Fruit fly (Drosophila melanogaster) whole organism, prepupa: ENCODE data around the gene Alh.

Source experiments
- Blimp-1 ChIP-seq: fragments of 200-800 bp; sonication (Bioruptor generic); optimal IDR thresholded peaks from 3 replicates; lab custom pipeline; 2017; ENCODE audit warnings: missing biosample characterization, missing genetic modification characterization, mild to moderate bottlenecking, moderate library complexity, missing genetic modification reagents
- CG10669 ChIP-seq: fragments of 200-800 bp; sonication (Bioruptor generic); optimal IDR thresholded peaks from 3 replicates; lab custom pipeline; 2018; ENCODE audit warnings: missing biosample characterization, mild to moderate bottlenecking, missing genetic modification characterization, moderate library complexity
- CG11294 ChIP-seq: fragments of 200-800 bp; sonication (Bioruptor generic); IDR thresholded peaks from 2 replicates; pipeline ENCODE4 v1.3.6; 2022; ENCODE audit warnings: missing biosample characterization, missing genetic modification characterization
- CG11762 ChIP-seq: fragments of 200-800 bp; sonication (Bioruptor generic); optimal IDR thresholded peaks from 3 replicates; lab custom pipeline; 2016; ENCODE audit warnings: missing biosample characterization, missing genetic modification characterization; ENCODE audit not compliant: insufficient read depth
- CG11902 ChIP-seq: fragments of 200-800 bp; sonication (Bioruptor generic); optimal IDR thresholded peaks from 3 replicates; lab custom pipeline; 2016; ENCODE audit warnings: missing biosample characterization, missing genetic modification characterization
- CG1621 ChIP-seq: fragments of 200-800 bp; sonication (Bioruptor generic); optimal IDR thresholded peaks from 3 replicates; lab custom pipeline; 2018; ENCODE audit warnings: missing biosample characterization, mild to moderate bottlenecking, missing genetic modification characterization
- CG16779 ChIP-seq: fragments of 200-800 bp; sonication (Bioruptor generic); optimal IDR thresholded peaks from 3 replicates; lab custom pipeline; 2017; ENCODE audit warnings: missing biosample characterization, mild to moderate bottlenecking, missing genetic modification characterization
- CG3032 ChIP-seq: fragments of 200-800 bp; optimal IDR thresholded peaks from 2 replicates; lab custom pipeline; 2019; ENCODE audit warnings: missing biosample characterization, mild to moderate bottlenecking, missing genetic modification characterization, moderate library complexity
- CG4318 ChIP-seq: fragments of 200-800 bp; sonication (Bioruptor generic); optimal IDR thresholded peaks from 3 replicates; lab custom pipeline; 2017; ENCODE audit warnings: missing biosample characterization, mild to moderate bottlenecking, missing genetic modification characterization
- CG6276 ChIP-seq: fragments of 200-800 bp; sonication (Bioruptor generic); optimal IDR thresholded peaks from 2 replicates; lab custom pipeline; 2017; ENCODE audit warnings: missing biosample characterization, mild to moderate bottlenecking, missing genetic modification characterization
- CG6808 ChIP-seq: fragments of 200-800 bp; sonication (Bioruptor generic); optimal IDR thresholded peaks from 3 replicates; lab custom pipeline; 2017; ENCODE audit warnings: missing biosample characterization, missing genetic modification characterization, mild to moderate bottlenecking, moderate library complexity, missing genetic modification reagents
- CG6854 ChIP-seq: fragments of 200-800 bp; sonication (Bioruptor generic); optimal IDR thresholded peaks from 2 replicates; lab custom pipeline; 2017; ENCODE audit warnings: missing biosample characterization, mild to moderate bottlenecking, missing genetic modification characterization
- CG7368 ChIP-seq: fragments of 200-800 bp; sonication (Bioruptor generic); optimal IDR thresholded peaks from 3 replicates; lab custom pipeline; 2016; ENCODE audit warnings: missing biosample characterization, missing genetic modification characterization
- CG9139 ChIP-seq: fragments of 200-800 bp; sonication (Bioruptor generic); optimal IDR thresholded peaks from 3 replicates; lab custom pipeline; 2017; ENCODE audit warnings: missing biosample characterization, mild to moderate bottlenecking, missing genetic modification characterization
- Eip78C ChIP-seq: fragments of 200-800 bp; sonication (Bioruptor generic); peaks from one replicate; lab custom pipeline; 2016; ENCODE audit warnings: missing biosample characterization, missing genetic modification characterization
- Ets21C ChIP-seq: fragments of 200-800 bp; sonication (Bioruptor generic); optimal IDR thresholded peaks from 3 replicates; lab custom pipeline; 2016; ENCODE audit warnings: missing biosample characterization, missing genetic modification characterization
- Ets96B ChIP-seq: fragments of 200-800 bp; optimal IDR thresholded peaks from 2 replicates; lab custom pipeline; 2019; ENCODE audit warnings: missing biosample characterization, mild to moderate bottlenecking, missing genetic modification characterization, moderate library complexity
- Gug ChIP-seq: fragments of 200-800 bp; sonication (Bioruptor generic); IDR thresholded peaks from 2 replicates; pipeline ENCODE4 v1.3.6; 2022; ENCODE audit warnings: missing biosample characterization, missing genetic modification characterization
- Hr38 ChIP-seq: sonication (Bioruptor generic); optimal IDR thresholded peaks from 2 replicates; lab custom pipeline; 2016; ENCODE audit warnings: missing biosample characterization, missing genetic modification characterization
- Hr39 ChIP-seq: fragments of 200-800 bp; sonication (Bioruptor generic); optimal IDR thresholded peaks from 2 replicates; lab custom pipeline; 2016; ENCODE audit warnings: missing biosample characterization, missing genetic modification characterization
- Hr4 ChIP-seq: fragments of 200-800 bp; sonication (Bioruptor generic); optimal IDR thresholded peaks from 3 replicates; lab custom pipeline; 2016; ENCODE audit warnings: missing biosample characterization, missing genetic modification characterization
- Lpt ChIP-seq: fragments of 200-800 bp; sonication (Bioruptor generic); optimal IDR thresholded peaks from 3 replicates; lab custom pipeline; 2016; ENCODE audit warnings: missing biosample characterization, missing genetic modification characterization
- Met ChIP-seq: fragments of 200-800 bp; sonication (Bioruptor generic); optimal IDR thresholded peaks from 3 replicates; lab custom pipeline; 2016; ENCODE audit warnings: missing biosample characterization, missing genetic modification characterization
- OdsH ChIP-seq: fragments of 200-800 bp; sonication (Bioruptor generic); optimal IDR thresholded peaks from 3 replicates; lab custom pipeline; 2016; ENCODE audit warnings: missing biosample characterization, missing genetic modification characterization
- Smox ChIP-seq: fragments of 200-800 bp; sonication (Bioruptor generic); optimal IDR thresholded peaks from 3 replicates; lab custom pipeline; 2016; ENCODE audit warnings: missing biosample characterization, missing genetic modification characterization
- Sox102F ChIP-seq: fragments of 200-800 bp; sonication (Bioruptor generic); optimal IDR thresholded peaks from 2 replicates; lab custom pipeline; 2016; ENCODE audit warnings: missing biosample characterization, mild to moderate bottlenecking, missing genetic modification characterization
- Sox14 ChIP-seq: fragments of 200-800 bp; sonication (Bioruptor generic); optimal IDR thresholded peaks from 3 replicates; lab custom pipeline; 2016; ENCODE audit warnings: missing biosample characterization, missing genetic modification characterization
- Sox15 ChIP-seq: fragments of 200-800 bp; sonication (Bioruptor generic); optimal IDR thresholded peaks from 3 replicates; lab custom pipeline; 2016; ENCODE audit warnings: missing biosample characterization, missing genetic modification characterization
- achi ChIP-seq: fragments of 200-800 bp; sonication (Bioruptor generic); optimal IDR thresholded peaks from 3 replicates; lab custom pipeline; 2016; ENCODE audit warnings: missing biosample characterization, missing genetic modification characterization
- cyc ChIP-seq: fragments of 200-800 bp; sonication (Bioruptor generic); optimal IDR thresholded peaks from 3 replicates; lab custom pipeline; 2016; ENCODE audit warnings: missing biosample characterization, missing genetic modification characterization
- dac ChIP-seq: fragments of 200-800 bp; sonication (Bioruptor generic); optimal IDR thresholded peaks from 2 replicates; lab custom pipeline; 2017; ENCODE audit warnings: missing biosample characterization, mild to moderate bottlenecking, missing genetic modification characterization
- dsx ChIP-seq: fragments of 200-800 bp; optimal IDR thresholded peaks from 3 replicates; lab custom pipeline; 2019; ENCODE audit warnings: missing biosample characterization, mild to moderate bottlenecking, missing genetic modification characterization, moderate library complexity; ENCODE audit not compliant: poor library complexity, severe bottlenecking
- eg ChIP-seq: fragments of 200-800 bp; sonication (Bioruptor generic); IDR thresholded peaks from 3 replicates; pipeline ENCODE4 v1.3.6; 2022; ENCODE audit warnings: missing biosample characterization, missing genetic modification characterization
- esn ChIP-seq: fragments of 200-800 bp; sonication (Bioruptor generic); optimal IDR thresholded peaks from 2 replicates; lab custom pipeline; 2016; ENCODE audit warnings: missing biosample characterization, mild to moderate bottlenecking, missing genetic modification characterization, moderate library complexity
- fd59A ChIP-seq: fragments of 200-800 bp; sonication (Bioruptor generic); optimal IDR thresholded peaks from 2 replicates; lab custom pipeline; 2017; ENCODE audit warnings: missing biosample characterization, mild to moderate bottlenecking, missing genetic modification characterization, missing genetic modification reagents
- fkh ChIP-seq: fragments of 200-800 bp; sonication (Bioruptor generic); optimal IDR thresholded peaks from 3 replicates; lab custom pipeline; 2017; ENCODE audit warnings: missing biosample characterization, mild to moderate bottlenecking, missing genetic modification characterization, moderate library complexity
- lz ChIP-seq: fragments of 200-800 bp; sonication (Bioruptor generic); optimal IDR thresholded peaks from 3 replicates; lab custom pipeline; 2016; ENCODE audit warnings: missing biosample characterization, missing genetic modification characterization
- net ChIP-seq: fragments of 200-800 bp; sonication (Bioruptor generic); optimal IDR thresholded peaks from 3 replicates; lab custom pipeline; 2016; ENCODE audit warnings: missing biosample characterization, missing genetic modification characterization
- pdm3 ChIP-seq: fragments of 200-800 bp; sonication (Bioruptor generic); optimal IDR thresholded peaks from 3 replicates; lab custom pipeline; 2016; ENCODE audit warnings: missing biosample characterization, missing genetic modification characterization
- salr ChIP-seq, 2 experiments: fragments of 200-800 bp; sonication (Bioruptor generic); optimal IDR thresholded peaks; 3 replicates each; lab custom pipeline; 2016 to 2018; ENCODE audit warnings: missing biosample characterization in 2 of 2, missing genetic modification characterization in 2 of 2, mild to moderate bottlenecking in 1 of 2
- spab ChIP-seq: fragments of 200-800 bp; sonication (Bioruptor generic); optimal IDR thresholded peaks from 2 replicates; lab custom pipeline; 2017; ENCODE audit warnings: missing biosample characterization, mild to moderate bottlenecking, missing genetic modification characterization, missing genetic modification reagents
- ss ChIP-seq, 2 experiments: fragments of 200-800 bp; sonication (Bioruptor generic); optimal IDR thresholded peaks; 2 replicates in 1 of 2; 3 replicates in 1 of 2; lab custom pipeline; 2017 to 2018; ENCODE audit warnings: mild to moderate bottlenecking in 2 of 2, missing biosample characterization in 2 of 2, missing genetic modification characterization in 2 of 2, moderate library complexity in 1 of 2
- svp ChIP-seq: fragments of 200-800 bp; sonication (Bioruptor generic); peaks from one replicate; lab custom pipeline; 2016; ENCODE audit warnings: missing biosample characterization, missing genetic modification characterization
- topi ChIP-seq: fragments of 200-800 bp; sonication (Bioruptor generic); optimal IDR thresholded peaks from 3 replicates; lab custom pipeline; 2016; ENCODE audit warnings: missing biosample characterization, missing genetic modification characterization
- vri ChIP-seq: fragments of 200-800 bp; sonication (Bioruptor generic); optimal IDR thresholded peaks from 3 replicates; lab custom pipeline; 2016; ENCODE audit warnings: missing biosample characterization, mild to moderate bottlenecking, missing genetic modification characterization

Gene Alh

DNA sequence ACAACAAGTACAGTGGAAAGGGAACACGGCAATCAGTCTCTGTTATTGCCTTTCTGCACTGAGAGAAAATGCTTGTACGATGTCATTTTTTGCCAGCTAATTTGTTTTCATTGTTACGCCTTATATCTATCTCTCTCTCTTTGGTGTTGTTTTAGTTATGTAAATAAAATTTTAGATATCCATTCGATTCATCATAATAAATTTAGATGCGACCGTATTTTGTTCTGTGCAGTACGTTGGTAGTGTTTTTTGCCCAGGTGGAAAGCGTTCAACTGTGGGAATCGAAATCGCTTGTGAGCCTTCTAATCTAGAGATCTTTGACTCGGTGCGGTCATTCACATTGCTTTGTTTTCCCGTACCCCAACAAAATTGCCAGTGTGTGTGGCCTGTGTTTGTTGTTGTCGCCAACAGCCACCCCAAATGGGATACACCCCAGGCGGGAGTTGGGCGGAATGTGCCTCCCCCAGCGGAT is 48.2 kb downstream of the Alh start (continued):
- TF ChIP-seq Gug (GFP tag; lab: Robert Waterston, UW): no peak
- TF ChIP-seq Smox (GFP tag; lab: Kevin White, UChicago): peak; percentile 96
- TF ChIP-seq Hr4 (GFP tag; lab: Kevin White, UChicago): peak; percentile 93
- TF ChIP-seq fd59A (GFP tag; lab: Kevin White, UChicago): peak; percentile 87
- no peak for TF ChIP-seq CG11294 (GFP tag; lab: Robert Waterston, UW)
- peak; percentile 85 for TF ChIP-seq Sox15
- TF ChIP-seq CG7368 (GFP tag; lab: Kevin White, UChicago): peak; percentile 94
- TF ChIP-seq salr (GFP tag; optimal IDR thresholded peaks at IDR 0.05; lab: Kevin White, UChicago): peak; percentile 83 to 86
- no peak for TF ChIP-seq CG6276 (GFP tag; lab: Kevin White, UChicago)
- TF ChIP-seq cyc: peak; percentile 96
- TF ChIP-seq svp (GFP tag; lab: Kevin White, UChicago): peak; percentile 99
- peak; percentile 94 for TF ChIP-seq pdm3 (GFP tag; lab: Kevin White, UChicago)
- peak; percentile 93 for TF ChIP-seq lz
- TF ChIP-seq net (GFP tag; lab: Kevin White, UChicago): peak; percentile 89
- peak; percentile 89 for TF ChIP-seq Lpt (GFP tag; lab: Kevin White, UChicago)
- TF ChIP-seq CG16779 (tag; lab: Kevin White, UChicago): peak; percentile 80
- TF ChIP-seq Hr39 (GFP tag; lab: Kevin White, UChicago): peak; percentile 96
- TF ChIP-seq CG9139: peak; percentile 73
- TF ChIP-seq topi (GFP tag; lab: Kevin White, UChicago): peak; percentile 96
- TF ChIP-seq Ets96B (tag; lab: Kevin White, UChicago): peak; percentile 91
- peak; percentile 89 for TF ChIP-seq Blimp-1 (GFP tag; lab: Kevin White, UChicago)
- peak; percentile 88 for TF ChIP-seq CG6854 (GFP tag; lab: Kevin White, UChicago)
- TF ChIP-seq spab (GFP tag; lab: Kevin White, UChicago): peak; percentile 90
- peak; percentile 91 for TF ChIP-seq CG6808 (GFP tag; lab: Kevin White, UChicago)
- peak; percentile 74 for TF ChIP-seq dac (GFP tag; lab: Kevin White, UChicago)
- TF ChIP-seq Met (GFP tag; lab: Kevin White, UChicago): peak; percentile 97

DNA sequence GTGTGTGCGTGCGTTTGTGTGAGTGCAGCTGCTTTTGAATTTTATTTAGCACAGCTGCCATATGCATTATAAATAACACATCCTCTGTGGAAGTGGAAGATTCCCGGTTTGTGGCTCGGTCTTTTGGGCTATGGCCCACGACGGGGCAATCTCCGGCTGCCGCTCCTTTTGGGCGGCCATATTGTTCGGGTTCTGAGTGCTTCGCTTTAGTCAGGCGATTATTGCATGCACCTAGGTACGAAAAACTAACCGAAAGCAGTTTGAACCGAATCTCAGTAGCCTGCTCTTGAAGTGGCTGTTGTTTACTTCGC is 48.9 kb downstream of the Alh start:
- TF ChIP-seq Sox102F: no peak
- TF ChIP-seq eg: no peak
- peak; percentile 17 for TF ChIP-seq Eip78C (GFP tag; lab: Kevin White, UChicago)
- TF ChIP-seq dsx (GFP tag; lab: Kevin White, UChicago): peak; percentile 4
- TF ChIP-seq Gug (GFP tag; lab: Robert Waterston, UW): no peak
- TF ChIP-seq, all 60 proteins: peak for 2

DNA sequence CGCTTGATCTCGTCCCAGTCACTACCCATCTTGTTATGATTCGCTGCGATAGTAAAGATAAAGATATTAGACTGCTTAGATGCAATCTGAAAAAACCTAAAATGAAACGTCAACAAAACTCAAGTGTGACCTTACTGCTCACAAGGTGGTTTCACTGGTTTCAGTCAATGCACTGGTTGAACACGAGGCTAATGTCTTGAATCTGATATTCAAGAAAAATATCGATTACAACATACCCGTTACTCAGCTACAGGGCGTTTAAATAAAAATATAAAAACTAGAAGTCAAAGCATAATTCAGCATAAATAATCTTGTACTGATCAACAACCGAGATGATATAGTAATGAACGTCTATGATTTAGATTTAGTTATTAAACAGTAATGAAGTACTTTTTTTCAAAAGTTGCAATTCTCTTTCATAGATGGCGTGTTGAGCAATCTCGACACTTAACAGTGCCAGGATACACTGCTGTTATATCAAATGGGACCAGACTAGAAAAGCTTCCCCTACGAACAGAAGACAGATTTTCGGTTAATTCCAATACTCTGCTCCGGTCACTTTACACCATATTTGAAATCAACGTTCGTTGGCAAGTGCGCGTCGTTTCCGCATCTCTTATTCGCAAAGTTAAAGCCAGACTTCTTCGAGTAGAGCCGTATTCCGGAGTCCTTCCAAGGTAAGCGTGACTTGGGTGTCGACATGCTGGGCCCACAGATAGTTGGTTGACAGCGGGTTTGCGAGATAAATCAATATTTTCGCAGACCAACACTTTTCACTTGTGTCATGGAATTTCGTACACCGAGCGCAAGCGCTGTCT is 49.5 kb downstream of the Alh start, which contains the start of the genes Ufl1 and CG1943:
TSS of gene Ufl1 (minus strand) at position 156 of the 818 bp plus-strand sequence.
TSS of gene CG1943 (plus strand) at position 563 of the 818 bp plus-strand sequence.
- TF ChIP-seq lz (peak; percentile 26), Sox14 (GFP tag; lab: Kevin White, UChicago) (no peak), salr (GFP tag; optimal IDR thresholded peaks at IDR 0.05; lab: Kevin White, UChicago) (no peak), CG1621 (tag; lab: Kevin White, UChicago) (peak; percentile 44), Sox102F (no peak), CG11902 (no peak), fkh (GFP tag; lab: Kevin White, UChicago) (peak; percentile 63), achi (peak; percentile 74), CG4318 (GFP tag; lab: Kevin White, UChicago) (no peak), Hr38 (GFP tag; lab: Kevin White, UChicago) (no peak), CG6854 (GFP tag; lab: Kevin White, UChicago) (peak; percentile 46), ss (GFP tag; optimal IDR thresholded peaks at IDR 0.05; lab: Kevin White, UChicago) (peak in 1 of 2 experiments; percentile 42), CG6276 (GFP tag; lab: Kevin White, UChicago) (no peak), esn (GFP tag; lab: Kevin White, UChicago) (peak; percentile 29), Ets21C (no peak), net (GFP tag; lab: Kevin White, UChicago) (peak; percentile 37), Ets96B (tag; lab: Kevin White, UChicago) (no peak), Eip78C (GFP tag; lab: Kevin White, UChicago) (peak; percentile 60), vri (GFP tag; lab: Kevin White, UChicago) (peak; percentile 25), CG11762 (GFP tag; lab: Kevin White, UChicago) (no peak), fd59A (GFP tag; lab: Kevin White, UChicago) (no peak), Smox (GFP tag; lab: Kevin White, UChicago) (no peak), CG3032 (tag; lab: Kevin White, UChicago) (no peak), OdsH (GFP tag; lab: Kevin White, UChicago) (no peak), eg (no peak), CG11294 (GFP tag; lab: Robert Waterston, UW) (no peak), CG10669 (GFP tag; lab: Kevin White, UChicago) (no peak)
